Fruit fly (Drosophila melanogaster) whole organism, prepupa: ENCODE data around the gene CG34308.

ENCODE experiments used
- CG16779 ChIP-seq: fragments of 200-800 bp; sonication (Bioruptor generic); optimal IDR thresholded peaks from 3 replicates; lab custom pipeline; 2017; ENCODE audit warnings: missing biosample characterization, mild to moderate bottlenecking, missing genetic modification characterization
- CG3032 ChIP-seq: fragments of 200-800 bp; optimal IDR thresholded peaks from 2 replicates; lab custom pipeline; 2019; ENCODE audit warnings: missing biosample characterization, mild to moderate bottlenecking, missing genetic modification characterization, moderate library complexity
- CG6792 ChIP-seq: fragments of 200-800 bp; sonication (Bioruptor generic); optimal IDR thresholded peaks from 3 replicates; lab custom pipeline; 2016; ENCODE audit warnings: missing biosample characterization, missing genetic modification characterization
- CG6854 ChIP-seq: fragments of 200-800 bp; sonication (Bioruptor generic); optimal IDR thresholded peaks from 2 replicates; lab custom pipeline; 2017; ENCODE audit warnings: missing biosample characterization, mild to moderate bottlenecking, missing genetic modification characterization
- Eip93F ChIP-seq: fragments of 200-800 bp; sonication (Bioruptor generic); optimal IDR thresholded peaks from 2 replicates; lab custom pipeline; 2016; ENCODE audit warnings: missing biosample characterization, mild to moderate bottlenecking, missing genetic modification characterization
- Ets21C ChIP-seq: fragments of 200-800 bp; sonication (Bioruptor generic); optimal IDR thresholded peaks from 3 replicates; lab custom pipeline; 2016; ENCODE audit warnings: missing biosample characterization, missing genetic modification characterization
- Hr4 ChIP-seq: fragments of 200-800 bp; sonication (Bioruptor generic); optimal IDR thresholded peaks from 3 replicates; lab custom pipeline; 2016; ENCODE audit warnings: missing biosample characterization, missing genetic modification characterization
- OdsH ChIP-seq: fragments of 200-800 bp; sonication (Bioruptor generic); optimal IDR thresholded peaks from 3 replicates; lab custom pipeline; 2016; ENCODE audit warnings: missing biosample characterization, missing genetic modification characterization
- Smox ChIP-seq: fragments of 200-800 bp; sonication (Bioruptor generic); optimal IDR thresholded peaks from 3 replicates; lab custom pipeline; 2016; ENCODE audit warnings: missing biosample characterization, missing genetic modification characterization
- Sox102F ChIP-seq: fragments of 200-800 bp; sonication (Bioruptor generic); optimal IDR thresholded peaks from 2 replicates; lab custom pipeline; 2016; ENCODE audit warnings: missing biosample characterization, mild to moderate bottlenecking, missing genetic modification characterization
- eg ChIP-seq: fragments of 200-800 bp; sonication (Bioruptor generic); IDR thresholded peaks from 3 replicates; pipeline ENCODE4 v1.3.6; 2022; ENCODE audit warnings: missing biosample characterization, missing genetic modification characterization
- fd85E ChIP-seq: fragments of 200-800 bp; sonication (Bioruptor generic); optimal IDR thresholded peaks from 3 replicates; lab custom pipeline; 2016; ENCODE audit warnings: missing biosample characterization, missing genetic modification characterization
- pdm3 ChIP-seq: fragments of 200-800 bp; sonication (Bioruptor generic); optimal IDR thresholded peaks from 3 replicates; lab custom pipeline; 2016; ENCODE audit warnings: missing biosample characterization, missing genetic modification characterization

DNA sequence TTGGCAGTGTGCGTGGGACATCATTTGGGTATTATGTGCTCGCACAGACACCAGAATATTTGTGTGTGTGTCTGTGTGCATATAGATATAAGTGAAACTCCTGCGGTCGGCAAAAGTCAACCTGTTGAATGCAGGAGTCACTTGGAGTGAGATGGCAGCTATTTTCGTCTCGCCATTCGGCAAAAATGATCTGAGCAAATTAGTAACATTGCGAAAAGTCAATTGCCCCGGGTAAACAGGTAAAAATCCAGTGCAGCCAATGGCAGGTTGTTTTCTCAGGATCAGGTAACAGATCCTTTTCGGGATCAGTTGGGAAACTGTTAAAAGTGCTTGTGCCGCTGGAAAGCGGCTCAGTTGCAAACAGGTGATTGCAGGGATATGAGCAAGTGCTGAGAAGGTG lies 17.0 kb upstream of the CG34308 start:
- no peak for TF ChIP-seq pdm3 (GFP tag; lab: Kevin White, UChicago)
- no peak for TF ChIP-seq Sox102F (GFP tag; lab: Kevin White, UChicago)
- TF ChIP-seq CG6854 (GFP tag; lab: Kevin White, UChicago): no peak
- no peak for TF ChIP-seq Eip93F
- TF ChIP-seq CG6792 (GFP tag; lab: Kevin White, UChicago): no peak
- no peak for TF ChIP-seq eg (GFP tag; lab: Robert Waterston, UW)
- no peak for TF ChIP-seq Ets21C (GFP tag; lab: Kevin White, UChicago)
- no peak for TF ChIP-seq Smox (GFP tag; lab: Kevin White, UChicago)
- TF ChIP-seq CG16779 (tag; lab: Kevin White, UChicago): no peak
- TF ChIP-seq fd85E (GFP tag; lab: Kevin White, UChicago): no peak
- TF ChIP-seq OdsH (GFP tag; lab: Kevin White, UChicago): no peak
- TF ChIP-seq CG3032 (tag; lab: Kevin White, UChicago): no peak
- TF ChIP-seq Hr4 (GFP tag; lab: Kevin White, UChicago): no peak
